Worm (Caenorhabditis elegans): Measurements from ENCODE around the gene ptr-14.

ce11 chrIV:10589072-10589471, 26.2 kb upstream of the ptr-14 start, which contains the start of gene C43F9.4:
- TF ChIP-seq zag-1 (tag; optimal IDR thresholded peaks at IDR 0.05) (no peak), blmp-1 (tag; optimal IDR thresholded peaks at IDR 0.05) (no peak), ama-1 (optimal IDR thresholded peaks at IDR 0.05) (no peak), alr-1 (tag; optimal IDR thresholded peaks at IDR 0.05; ENCODE audit: borderline replicate concordance) (no peak), sptf-1 (tag; optimal IDR thresholded peaks at IDR 0.05) (no peak), nhr-12 (tag; optimal IDR thresholded peaks at IDR 0.05) (no peak), aha-1 (tag; optimal IDR thresholded peaks at IDR 0.05) (no peak), elt-3 (tag; optimal IDR thresholded peaks at IDR 0.05) (no peak), unc-62 (GFP tag; optimal IDR thresholded peaks at IDR 0.05) (no peak), jun-1 (tag; optimal IDR thresholded peaks at IDR 0.05) (no peak), sox-4 (tag; optimal IDR thresholded peaks at IDR 0.05) (no peak), nhr-76 (tag; optimal IDR thresholded peaks at IDR 0.05) (no peak), nhr-237 (tag; optimal IDR thresholded peaks at IDR 0.05) (no peak)
